Worm (Caenorhabditis elegans) whole organism, early embryonic: ENCODE measurements around the gene T02G5.14.

Source experiments
- B0310.2 ChIP-seq: sonication (generic microtip); optimal IDR thresholded peaks from 2 replicates; lab custom pipeline; 2016; ENCODE audit warnings: mild to moderate bottlenecking, missing genetic modification characterization, missing compliant biosample characterization
- F13C5.2 ChIP-seq: sonication (generic microtip); optimal IDR thresholded peaks from 2 replicates; lab custom pipeline; 2017; ENCODE audit warnings: mild to moderate bottlenecking, missing genetic modification characterization, inconsistent platforms, missing compliant biosample characterization
- ama-1 ChIP-seq: fragments of 150-350 bp; optimal IDR thresholded peaks from 2 replicates; lab custom pipeline; 2014
- hmbx-1 ChIP-seq: sonication (generic microtip); optimal IDR thresholded peaks from 2 replicates; lab custom pipeline; 2016; ENCODE audit warnings: mild to moderate bottlenecking, missing genetic modification characterization, missing compliant biosample characterization
- hmg-4 ChIP-seq: fragments of 200-800 bp; sonication (Bioruptor generic); optimal IDR thresholded peaks from 2 replicates; lab custom pipeline; 2018; ENCODE audit warnings: mild to moderate bottlenecking, missing genetic modification characterization, missing compliant biosample characterization
- tbx-11 ChIP-seq: fragments of 200-800 bp; sonication (Bioruptor generic); IDR thresholded peaks from 2 replicates; pipeline ENCODE4 v1.3.6; 2022; ENCODE audit warnings: missing genetic modification characterization, missing compliant biosample characterization

DNA sequence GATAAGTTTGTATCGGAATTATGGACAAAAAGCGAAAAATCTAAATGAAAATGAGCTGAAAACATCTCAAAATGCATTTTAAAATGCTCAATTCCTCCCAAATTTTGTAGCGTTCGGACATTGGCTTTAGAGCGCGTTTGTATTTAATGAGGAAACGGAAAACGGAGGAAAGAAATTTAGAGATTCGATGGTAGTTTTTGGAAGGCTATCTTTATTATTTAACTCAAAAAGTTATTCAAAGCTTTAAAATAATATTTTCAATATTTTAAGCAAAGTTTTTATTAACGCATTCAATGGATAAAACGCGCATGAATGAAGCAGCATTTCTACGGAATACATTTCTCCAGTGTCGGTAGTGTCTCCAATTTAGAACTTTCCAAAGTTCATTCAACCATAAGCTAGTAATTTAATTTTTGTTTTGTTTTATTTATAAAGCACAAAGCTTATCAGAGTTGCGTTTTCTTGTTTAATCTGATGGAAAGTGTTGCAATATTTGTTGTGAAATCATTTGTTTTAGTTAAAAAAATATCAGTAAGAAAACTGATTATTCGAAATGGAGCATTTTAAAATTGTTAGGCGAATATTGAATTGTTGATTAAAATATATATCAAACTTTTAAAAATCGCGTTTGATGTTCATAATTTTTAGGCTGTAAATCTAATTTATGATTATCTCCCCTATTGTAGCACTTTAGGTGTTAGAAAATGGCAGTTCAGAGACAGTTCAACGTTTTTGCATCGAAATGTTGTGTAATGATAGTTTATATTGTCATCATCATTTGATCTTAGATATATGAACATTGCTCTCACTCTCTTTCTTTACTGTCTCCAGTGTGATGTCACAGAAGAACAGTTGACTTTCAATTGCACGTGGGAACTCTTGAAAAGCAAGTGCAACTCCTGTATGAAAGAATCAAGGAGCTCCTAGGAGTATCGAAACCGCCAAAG lies 11.3 kb upstream of the T02G5.14 start:
- TF ChIP-seq B0310.2: no peak
- no peak for TF ChIP-seq hmg-4
- no peak for TF ChIP-seq F13C5.2 (tag; lab: Kevin White, UChicago)
- no peak for TF ChIP-seq ama-1
- TF ChIP-seq hmbx-1 (tag; lab: Kevin White, UChicago): no peak
- TF ChIP-seq tbx-11: no peak
